Worm (Caenorhabditis elegans): ENCODE data around the gene T28D9.4.

T28D9.4 gene

ce11 chrII:6448189-6448588 lies 28.6 kb upstream of the T28D9.4 start:
- TF ChIP-seq lir-1 (GFP tag; conservative IDR thresholded peaks at IDR 0.05): no peak
- no peak for TF ChIP-seq aptf-2 (GFP tag; conservative IDR thresholded peaks at IDR 0.05)
- no peak for TF ChIP-seq madf-6 (GFP tag; IDR thresholded peaks at IDR 0.05)

- TF ChIP-seq madf-6 (GFP tag; IDR thresholded peaks at IDR 0.05): no peak
- peak; percentile 58 for TF ChIP-seq nhr-80 (tag; optimal IDR thresholded peaks at IDR 0.05)
These were observed 28.1 kb upstream of the T28D9.4 start for ce11 chrII:6448656-6449055.

- TF ChIP-seq F49E8.2 (tag; optimal IDR thresholded peaks at IDR 0.05; ENCODE audit: insufficient read depth) (no peak), ztf-25 (GFP tag; IDR thresholded peaks at IDR 0.05) (no peak), tbp1 (GFP tag; optimal IDR thresholded peaks at IDR 0.05) (no peak), egl-18 (GFP tag; IDR thresholded peaks at IDR 0.05) (no peak), K11D2.4 (GFP tag; IDR thresholded peaks at IDR 0.05) (no peak), F22D6.2 (tag; optimal IDR thresholded peaks at IDR 0.05) (no peak), mes-4 (tag; optimal IDR thresholded peaks at IDR 0.05) (no peak), let-607 (tag; optimal IDR thresholded peaks at IDR 0.05) (no peak), B0336.3 (GFP tag; IDR thresholded peaks at IDR 0.05) (no peak), atf-7 (tag; optimal IDR thresholded peaks at IDR 0.05) (no peak), lag-1 (GFP tag; IDR thresholded peaks at IDR 0.05) (no peak), snpc-3.4 (tag; optimal IDR thresholded peaks at IDR 0.05) (no peak), tbx-9 (tag; optimal IDR thresholded peaks at IDR 0.05; ENCODE audit: borderline replicate concordance) (no peak), ceh-91 (GFP tag; IDR thresholded peaks at IDR 0.05) (no peak), F23B12.7 (tag; optimal IDR thresholded peaks at IDR 0.05; ENCODE audit: insufficient read depth) (no peak)
These were observed 27.1 kb upstream of the T28D9.4 start, which contains the start of gene nhr-22 for ce11 chrII:6449656-6450055. Gene nhr-22, minus strand, starts transcription at chrII:6449792.

- TF ChIP-seq F49E8.2 (tag; optimal IDR thresholded peaks at IDR 0.05; ENCODE audit: insufficient read depth): no peak
- TF ChIP-seq die-1 (tag; optimal IDR thresholded peaks at IDR 0.05): no peak
- TF ChIP-seq hmg-1.2 (GFP tag; IDR thresholded peaks at IDR 0.05): peak; percentile 19; the same call in 1 of the 2 replicates
- no peak for TF ChIP-seq F37B4.10 (GFP tag; IDR thresholded peaks at IDR 0.05)
- peak; percentile 74 for TF ChIP-seq nhr-80 (tag; optimal IDR thresholded peaks at IDR 0.05)
- TF ChIP-seq fkh-3 (tag; optimal IDR thresholded peaks at IDR 0.05): no peak
- TF ChIP-seq ceh-79 (tag; optimal IDR thresholded peaks at IDR 0.05): no peak
- peak; percentile 32 for TF ChIP-seq efl-1 (GFP tag; optimal IDR thresholded peaks at IDR 0.05)
- TF ChIP-seq T07F8.4 (tag; optimal IDR thresholded peaks at IDR 0.05): no peak
- TF ChIP-seq mes-4 (tag; optimal IDR thresholded peaks at IDR 0.05): no peak
- TF ChIP-seq dox-1 (GFP tag; IDR thresholded peaks at IDR 0.05): 0 out of 2 replicates have a peak, but pooled peaks have one; percentile 50
- peak; percentile 31 for TF ChIP-seq dpl-1 (GFP tag; optimal IDR thresholded peaks at IDR 0.05)
- peak; percentile 69 for TF ChIP-seq attf-5 (GFP tag; optimal IDR thresholded peaks at IDR 0.05)
- TF ChIP-seq egl-18 (GFP tag; IDR thresholded peaks at IDR 0.05): no peak
- no peak for TF ChIP-seq K11D2.4 (GFP tag; IDR thresholded peaks at IDR 0.05)
- TF ChIP-seq nfya-2 (GFP tag; IDR thresholded peaks at IDR 0.05): no peak
- TF ChIP-seq madf-3 (GFP tag; IDR thresholded peaks at IDR 0.05): no peak
- no peak for TF ChIP-seq sptf-2 (GFP tag; optimal IDR thresholded peaks at IDR 0.05)
- no peak for TF ChIP-seq Y95B8A.8 (GFP tag; IDR thresholded peaks at IDR 0.05)
- TF ChIP-seq rcor-1 (GFP tag; IDR thresholded peaks at IDR 0.05): 0 out of 2 replicates have a peak, but pooled peaks have one; percentile 23
- TF ChIP-seq tlf-1 (GFP tag; optimal IDR thresholded peaks at IDR 0.05): no peak
- no peak for TF ChIP-seq F55B11.4 (tag; optimal IDR thresholded peaks at IDR 0.05; ENCODE audit: borderline replicate concordance, insufficient read depth)
- no peak for TF ChIP-seq D2030.7 (GFP tag; IDR thresholded peaks at IDR 0.05)
- TF ChIP-seq sea-2 (GFP tag; IDR thresholded peaks at IDR 0.05): no peak
- TF ChIP-seq lin-35 (GFP tag; optimal IDR thresholded peaks at IDR 0.05): peak in 1 of 3 experiments; percentile 31
- no peak for TF ChIP-seq zim-3 (tag; optimal IDR thresholded peaks at IDR 0.05)
- TF ChIP-seq snpc-1.1 (tag; optimal IDR thresholded peaks at IDR 0.05; ENCODE audit: insufficient read depth): no peak
- peak; percentile 90 for TF ChIP-seq ztf-18 (tag; optimal IDR thresholded peaks at IDR 0.05)
- TF ChIP-seq unc-130 (GFP tag; optimal IDR thresholded peaks at IDR 0.05): no peak
These were observed 23.4 kb upstream of the T28D9.4 start, which contains the start of gene atg-16.2 for ce11 chrII:6453341-6453806. Gene atg-16.2, minus strand, starts transcription at chrII:6453391.
